Fruit fly (Drosophila melanogaster) whole organism, embryonic: ENCODE data around the gene Pde11.

Source experiments
- Awh ChIP-seq: fragments of 200-800 bp; sonication (Bioruptor generic); IDR thresholded peaks from 2 replicates; pipeline ENCODE4, ENCODE4 v1.3.6; 2022; ENCODE audit warnings: missing biosample characterization, missing genetic modification characterization
- Blimp-1 ChIP-seq: fragments of 200-800 bp; sonication (Bioruptor generic); optimal IDR thresholded peaks from 3 replicates; lab custom pipeline; 2018; ENCODE audit warnings: missing biosample characterization, missing genetic modification characterization, mild to moderate bottlenecking, moderate library complexity, missing genetic modification reagents
- CG10147 ChIP-seq: fragments of 200-800 bp; sonication (Bioruptor generic); optimal IDR thresholded peaks from 2 replicates; lab custom pipeline; 2019; ENCODE audit warnings: missing biosample characterization, mild to moderate bottlenecking, missing genetic modification characterization, moderate library complexity
- CG10979 ChIP-seq: fragments of 200-800 bp; sonication (Bioruptor generic); optimal IDR thresholded peaks from 2 replicates; lab custom pipeline; 2018; ENCODE audit warnings: missing biosample characterization, mild to moderate bottlenecking, missing genetic modification characterization, moderate library complexity
- CG11093 ChIP-seq: fragments of 200-800 bp; sonication (Bioruptor generic); IDR thresholded peaks from 3 replicates; pipeline ENCODE4 v1.3.6; 2022; ENCODE audit warnings: missing biosample characterization, missing genetic modification characterization
- CG11456 ChIP-seq: fragments of 200-800 bp; sonication (Bioruptor generic); IDR thresholded peaks from 3 replicates; pipeline ENCODE4 v1.3.6; 2022; ENCODE audit warnings: missing biosample characterization, missing genetic modification characterization
- CG12104 ChIP-seq: fragments of 200-800 bp; sonication (Bioruptor generic); optimal IDR thresholded peaks from 3 replicates; lab custom pipeline; 2016; ENCODE audit warnings: missing biosample characterization, missing genetic modification characterization
- CG12236 ChIP-seq: fragments of 200-800 bp; sonication (Bioruptor generic); optimal IDR thresholded peaks from 2 replicates; lab custom pipeline; 2016; ENCODE audit warnings: missing biosample characterization, missing genetic modification characterization
- CG15073 ChIP-seq: fragments of 200-800 bp; sonication (Bioruptor generic); optimal IDR thresholded peaks from 2 replicates; lab custom pipeline; 2016; ENCODE audit warnings: missing biosample characterization, missing genetic modification characterization
- CG15269 ChIP-seq: fragments of 200-800 bp; sonication (Bioruptor generic); optimal IDR thresholded peaks from 2 replicates; lab custom pipeline; 2018; ENCODE audit warnings: missing biosample characterization, mild to moderate bottlenecking, missing genetic modification characterization, moderate library complexity
- CG1603 ChIP-seq: fragments of 200-800 bp; sonication (Bioruptor generic); optimal IDR thresholded peaks from 2 replicates; lab custom pipeline; 2019; ENCODE audit warnings: missing biosample characterization, mild to moderate bottlenecking, missing genetic modification characterization, moderate library complexity
- CG16813 ChIP-seq: fragments of 200-800 bp; sonication (Bioruptor generic); IDR thresholded peaks from 3 replicates; pipeline ENCODE4 v1.3.6; 2022; ENCODE audit warnings: missing biosample characterization, missing genetic modification characterization; ENCODE audit not compliant: partially characterized antibody
- CG17568 ChIP-seq: fragments of 200-800 bp; sonication (Bioruptor generic); optimal IDR thresholded peaks from 2 replicates; lab custom pipeline; 2018; ENCODE audit warnings: missing biosample characterization, mild to moderate bottlenecking, missing genetic modification characterization, moderate library complexity
- CG18262 ChIP-seq: fragments of 200-800 bp; optimal IDR thresholded peaks from 3 replicates; lab custom pipeline; 2019; ENCODE audit warnings: missing biosample characterization, mild to moderate bottlenecking, missing genetic modification characterization, moderate library complexity
- CG2120 ChIP-seq: fragments of 200-800 bp; sonication (Bioruptor generic); optimal IDR thresholded peaks from 3 replicates; lab custom pipeline; 2016; ENCODE audit warnings: missing biosample characterization, missing genetic modification characterization
- CG2202 ChIP-seq: fragments of 200-800 bp; sonication (Bioruptor generic); optimal IDR thresholded peaks from 2 replicates; lab custom pipeline; 2018; ENCODE audit warnings: missing biosample characterization, mild to moderate bottlenecking, missing genetic modification characterization
- CG30020 ChIP-seq: fragments of 200-800 bp; optimal IDR thresholded peaks from 2 replicates; lab custom pipeline; 2019; ENCODE audit warnings: missing biosample characterization, mild to moderate bottlenecking, missing genetic modification characterization, moderate library complexity
- CG32532 ChIP-seq: fragments of 200-800 bp; sonication (Bioruptor generic); IDR thresholded peaks from 2 replicates; pipeline ENCODE4 v1.3.6; 2022; ENCODE audit warnings: missing biosample characterization, missing genetic modification characterization
- CG3407 ChIP-seq: fragments of 200-800 bp; sonication (Bioruptor generic); optimal IDR thresholded peaks from 2 replicates; lab custom pipeline; 2018; ENCODE audit warnings: missing biosample characterization, mild to moderate bottlenecking, missing genetic modification characterization
- CG34376 ChIP-seq: fragments of 200-800 bp; sonication (Bioruptor generic); optimal IDR thresholded peaks from 2 replicates; lab custom pipeline; 2018; ENCODE audit warnings: missing biosample characterization, mild to moderate bottlenecking, missing genetic modification characterization
- CG6654 ChIP-seq: fragments of 200-800 bp; sonication (Bioruptor generic); optimal IDR thresholded peaks from 2 replicates; lab custom pipeline; 2017; ENCODE audit warnings: missing biosample characterization, mild to moderate bottlenecking, missing genetic modification characterization
- CG7556 ChIP-seq: fragments of 200-800 bp; sonication (Bioruptor generic); optimal IDR thresholded peaks from 2 replicates; lab custom pipeline; 2017; ENCODE audit warnings: missing biosample characterization, mild to moderate bottlenecking, missing genetic modification characterization
- CG8089 ChIP-seq: fragments of 200-800 bp; sonication (Bioruptor generic); optimal IDR thresholded peaks from 3 replicates; lab custom pipeline; 2016; ENCODE audit warnings: missing biosample characterization, missing genetic modification characterization
- CrebB ChIP-seq: fragments of 200-800 bp; sonication (Bioruptor generic); optimal IDR thresholded peaks from 3 replicates; lab custom pipeline; 2018; ENCODE audit warnings: missing biosample characterization, mild to moderate bottlenecking, missing genetic modification characterization
- D19B ChIP-seq: fragments of 200-800 bp; sonication (Bioruptor generic); optimal IDR thresholded peaks from 2 replicates; lab custom pipeline; 2017; ENCODE audit warnings: missing biosample characterization, mild to moderate bottlenecking, missing genetic modification characterization
- Dip2 ChIP-seq: fragments of 200-800 bp; sonication (Bioruptor generic); IDR thresholded peaks from 2 replicates; pipeline ENCODE4 v1.3.6; 2022; ENCODE audit warnings: missing biosample characterization, missing genetic modification characterization
- Fer2 ChIP-seq: fragments of 200-800 bp; sonication (Bioruptor generic); optimal IDR thresholded peaks from 2 replicates; lab custom pipeline; 2018; ENCODE audit warnings: missing biosample characterization, mild to moderate bottlenecking, missing genetic modification characterization, moderate library complexity
- Fer3 ChIP-seq: fragments of 200-800 bp; sonication (Bioruptor generic); optimal IDR thresholded peaks from 2 replicates; lab custom pipeline; 2018; ENCODE audit warnings: missing biosample characterization, mild to moderate bottlenecking, missing genetic modification characterization, moderate library complexity
- H2.0 ChIP-seq: fragments of 200-800 bp; sonication (Bioruptor generic); IDR thresholded peaks from 2 replicates; pipeline ENCODE4 v1.3.6; 2022; ENCODE audit warnings: missing biosample characterization, missing genetic modification characterization
- HHEX ChIP-seq: fragments of 200-800 bp; sonication (Bioruptor generic); optimal IDR thresholded peaks from 3 replicates; lab custom pipeline; 2017; ENCODE audit warnings: missing biosample characterization, mild to moderate bottlenecking, missing genetic modification characterization, missing genetic modification reagents
- HLH3B ChIP-seq: fragments of 200-800 bp; sonication (Bioruptor generic); IDR thresholded peaks from 2 replicates; pipeline ENCODE4 v1.3.6; 2022; ENCODE audit warnings: missing biosample characterization, missing genetic modification characterization
- Med ChIP-seq: fragments of 200-800 bp; sonication (Bioruptor generic); peaks from one replicate; lab custom pipeline; 2016; ENCODE audit warnings: missing biosample characterization, missing genetic modification characterization, mild to moderate bottlenecking, inconsistent platforms, moderate library complexity
- NC2α ChIP-seq: fragments of 200-800 bp; sonication (Bioruptor generic); optimal IDR thresholded peaks from 2 replicates; lab custom pipeline; 2016; ENCODE audit warnings: missing biosample characterization, missing genetic modification characterization
- Oli ChIP-seq: fragments of 200-800 bp; sonication (Bioruptor generic); optimal IDR thresholded peaks from 2 replicates; lab custom pipeline; 2018; ENCODE audit warnings: missing biosample characterization, mild to moderate bottlenecking, missing genetic modification characterization, moderate library complexity
- abd-A ChIP-seq: fragments of 200-800 bp; sonication (Bioruptor generic); optimal IDR thresholded peaks from 3 replicates; lab custom pipeline; 2019; ENCODE audit warnings: missing biosample characterization, mild to moderate bottlenecking, missing genetic modification characterization, moderate library complexity
- aop ChIP-seq: fragments of 200-800 bp; sonication (Bioruptor generic); IDR thresholded peaks from 2 replicates; pipeline ENCODE4 v1.3.6; 2022; ENCODE audit warnings: missing biosample characterization, missing genetic modification characterization
- bab2 ChIP-seq: fragments of 200-800 bp; sonication (Bioruptor generic); optimal IDR thresholded peaks from 2 replicates; lab custom pipeline; 2016; ENCODE audit warnings: missing biosample characterization, missing genetic modification characterization
- bcd ChIP-seq: fragments of 200-800 bp; sonication (Bioruptor generic); optimal IDR thresholded peaks from 2 replicates; lab custom pipeline; 2017; ENCODE audit warnings: missing biosample characterization, mild to moderate bottlenecking, missing genetic modification characterization
- bsh ChIP-seq, 2 experiments: fragments of 200-800 bp; sonication (Bioruptor generic); optimal IDR thresholded peaks; 2 replicates each; lab custom pipeline; 2017 to 2018; ENCODE audit warnings: mild to moderate bottlenecking in 2 of 2, missing biosample characterization in 2 of 2, missing genetic modification characterization in 2 of 2, moderate library complexity in 1 of 2
- croc ChIP-seq: fragments of 200-800 bp; sonication (Bioruptor generic); conservative IDR thresholded peaks from 3 replicates; pipeline ENCODE4 v1.3.6; 2022; ENCODE audit warnings: missing biosample characterization, missing genetic modification characterization
- disco-r ChIP-seq: fragments of 200-800 bp; sonication (Bioruptor generic); optimal IDR thresholded peaks from 2 replicates; lab custom pipeline; 2016; ENCODE audit warnings: missing biosample characterization, missing genetic modification characterization
- dm ChIP-seq: fragments of 200-800 bp; sonication (Bioruptor generic); optimal IDR thresholded peaks from 3 replicates; lab custom pipeline; 2016; ENCODE audit warnings: missing biosample characterization, missing genetic modification characterization
- fd96Cb ChIP-seq: fragments of 200-800 bp; sonication (Bioruptor generic); optimal IDR thresholded peaks from 2 replicates; lab custom pipeline; 2018; ENCODE audit warnings: missing biosample characterization, mild to moderate bottlenecking, missing genetic modification characterization, moderate library complexity
- pita ChIP-seq: fragments of 200-800 bp; sonication (Bioruptor generic); optimal IDR thresholded peaks from 2 replicates; lab custom pipeline; 2017; ENCODE audit warnings: missing biosample characterization, mild to moderate bottlenecking, missing genetic modification characterization
- ro ChIP-seq: fragments of 200-800 bp; sonication (Bioruptor generic); IDR thresholded peaks from 2 replicates; pipeline ENCODE4 v1.3.6; 2022; ENCODE audit warnings: missing biosample characterization, missing genetic modification characterization
- sc ChIP-seq, 3 experiments: fragments of >200 bp in 2 of 3; fragments of 200-800 bp in 1 of 3; sonication (Bioruptor generic) in 1 of 3; optimal IDR thresholded peaks; 2 replicates in 2 of 3; 3 replicates in 1 of 3; lab custom pipeline; 2017; ENCODE audit warnings: mild to moderate bottlenecking in 1 of 3, missing biosample characterization in 1 of 3, missing genetic modification characterization in 1 of 3, missing genetic modification reagents in 1 of 3
- tin ChIP-seq: fragments of 200-800 bp; sonication (Bioruptor generic); optimal IDR thresholded peaks from 3 replicates; lab custom pipeline; 2016; ENCODE audit warnings: missing biosample characterization, missing genetic modification characterization
- trem ChIP-seq: fragments of 200-800 bp; optimal IDR thresholded peaks from 3 replicates; lab custom pipeline; 2019; ENCODE audit warnings: missing biosample characterization, mild to moderate bottlenecking, missing genetic modification characterization, moderate library complexity
- zf30C ChIP-seq: fragments of 200-800 bp; sonication (Bioruptor generic); optimal IDR thresholded peaks from 3 replicates; lab custom pipeline; 2018; ENCODE audit warnings: missing biosample characterization, mild to moderate bottlenecking, missing genetic modification characterization
- zfh1 ChIP-seq: fragments of 200-800 bp; sonication (Bioruptor generic); IDR thresholded peaks from 3 replicates; pipeline ENCODE4 v1.3.6; 2022; ENCODE audit warnings: missing biosample characterization, missing genetic modification characterization

The Pde11 gene

dm6 chr2L:18504881-18505280, 85.3 kb downstream of the Pde11 start (continued):
- TF ChIP-seq CG10147 (GFP tag; lab: Kevin White, UChicago) (no peak), bsh (GFP tag; optimal IDR thresholded peaks at IDR 0.05; lab: Kevin White, UChicago) (peak; percentile 43 to 63), H2.0 (GFP tag; lab: Robert Waterston, UW) (peak; percentile 52), CG8089 (GFP tag; lab: Kevin White, UChicago) (peak; percentile 17), Med (GFP tag; lab: Kevin White, UChicago) (peak; percentile 82), HHEX (GFP tag; lab: Kevin White, UChicago) (peak; percentile 27), Awh (GFP tag; lab: Robert Waterston, UW) (peak; percentile 64), D19B (GFP tag; lab: Kevin White, UChicago) (no peak), CG12104 (GFP tag; lab: Kevin White, UChicago) (no peak), ro (no peak), CG15269 (tag; lab: Kevin White, UChicago) (peak; percentile 42), CG16813 (GFP tag; lab: Robert Waterston, UW) (no peak), CG34376 (no peak), zfh1 (GFP tag; lab: Robert Waterston, UW) (peak; percentile 64; the same call in 2 of the 3 replicates), aop (GFP tag; lab: Robert Waterston, UW) (no peak), CG11456 (GFP tag; lab: Robert Waterston, UW) (no peak), CG11093 (GFP tag; lab: Robert Waterston, UW) (peak; percentile 57; the same call in 2 of the 3 replicates), CG2120 (GFP tag; lab: Kevin White, UChicago) (peak; percentile 34), CrebB (tag; lab: Kevin White, UChicago) (no peak), tin (peak; percentile 2), NC2α (GFP tag; lab: Kevin White, UChicago) (peak; percentile 3), fd96Cb (tag; lab: Kevin White, UChicago) (peak; percentile 44), Dip2 (GFP tag; lab: Robert Waterston, UW) (no peak), croc (GFP tag; lab: Robert Waterston, UW) (peak; percentile 37; the same call in 1 of the 3 replicates), CG32532 (peak; percentile 38; the same call in 1 of the 2 replicates), dm (GFP tag; lab: Kevin White, UChicago) (peak; percentile 53), trem (peak; percentile 16), CG30020 (tag; lab: Kevin White, UChicago) (no peak), CG1603 (tag; lab: Kevin White, UChicago) (peak; percentile 74), abd-A (tag; lab: Kevin White, UChicago) (no peak), HLH3B (GFP tag; lab: Robert Waterston, UW) (peak; percentile 50; the same call in 1 of the 2 replicates), disco-r (GFP tag; lab: Kevin White, UChicago) (peak; percentile 32), sc (optimal IDR thresholded peaks at IDR 0.05; lab: Kevin White, UChicago) (no peak), sc (GFP tag; optimal IDR thresholded peaks at IDR 0.05; lab: Kevin White, UChicago) (peak; percentile 53), CG6654 (GFP tag; lab: Kevin White, UChicago) (no peak), CG10979 (peak; percentile 69), CG12236 (GFP tag; lab: Kevin White, UChicago) (peak; percentile 54), Blimp-1 (GFP tag; lab: Kevin White, UChicago) (peak; percentile 52), Fer2 (tag; lab: Kevin White, UChicago) (no peak), CG18262 (tag; lab: Kevin White, UChicago) (peak; percentile 74), Fer3 (tag; lab: Kevin White, UChicago) (peak; percentile 28), CG2202 (tag; lab: Kevin White, UChicago) (peak; percentile 20), CG17568 (GFP tag; lab: Kevin White, UChicago) (peak; percentile 5), CG7556 (peak; percentile 28), Oli (peak; percentile 46), bcd (GFP tag; lab: Kevin White, UChicago) (peak; percentile 42), zf30C (GFP tag; lab: Kevin White, UChicago) (peak; percentile 67), pita (GFP tag; lab: Kevin White, UChicago) (no peak), CG3407 (peak; percentile 46), bab2 (peak; percentile 11), CG15073 (GFP tag; lab: Kevin White, UChicago) (no peak)
